Fruit fly (Drosophila melanogaster): ENCODE measurements around the gene Rsod.

Gene Rsod

dm6 chr3R:30191462-30191874, 20.5 kb upstream of the Rsod start (continued):
- TF ChIP-seq CG17385 (GFP tag; optimal IDR thresholded peaks at IDR 0.05) (peak; percentile 51), otp (GFP tag; IDR thresholded peaks at IDR 0.05) (no peak), NFAT (GFP tag; IDR thresholded peaks at IDR 0.05) (no peak), pita (GFP tag; optimal IDR thresholded peaks at IDR 0.05) (no peak), klu (GFP tag; IDR thresholded peaks at IDR 0.05) (peak; percentile 29; the same call in 1 of the 2 replicates), CG4854 (GFP tag; optimal IDR thresholded peaks at IDR 0.05) (no peak), odd (GFP tag; optimal IDR thresholded peaks at IDR 0.05) (no peak), NC2α (GFP tag; optimal IDR thresholded peaks at IDR 0.05) (no peak), fd3F (GFP tag; optimal IDR thresholded peaks at IDR 0.05) (no peak), B-H2 (GFP tag; optimal IDR thresholded peaks at IDR 0.05) (no peak), sug (tag; optimal IDR thresholded peaks at IDR 0.05) (no peak), tap (tag; optimal IDR thresholded peaks at IDR 0.05) (no peak), her (GFP tag; optimal IDR thresholded peaks at IDR 0.05) (no peak), Ravus (GFP tag; IDR thresholded peaks at IDR 0.05) (no peak), H15 (GFP tag; IDR thresholded peaks at IDR 0.05) (no peak), en (GFP tag; optimal IDR thresholded peaks at IDR 0.05) (no peak), gsb-n (tag; optimal IDR thresholded peaks at IDR 0.05) (peak; percentile 27), CG3847 (GFP tag; IDR thresholded peaks at IDR 0.05) (no peak), CG15011 (GFP tag; optimal IDR thresholded peaks at IDR 0.05) (no peak), HLHmδ (GFP tag; optimal IDR thresholded peaks at IDR 0.05) (no peak), Atf6 (GFP tag; IDR thresholded peaks at IDR 0.05) (no peak), CG10462 (GFP tag; optimal IDR thresholded peaks at IDR 0.05) (peak; percentile 12), sna (GFP tag; IDR thresholded peaks at IDR 0.05; ENCODE audit: partially characterized antibody) (no peak), CG14667 (GFP tag; IDR thresholded peaks at IDR 0.05) (no peak), Poxn (GFP tag; IDR thresholded peaks at IDR 0.05) (no peak), CG7357 (GFP tag; IDR thresholded peaks at IDR 0.05) (no peak), Dip3 (GFP tag; optimal IDR thresholded peaks at IDR 0.05) (peak; percentile 20), Taf1 (GFP tag; IDR thresholded peaks at IDR 0.05) (no peak), ham (GFP tag; IDR thresholded peaks at IDR 0.05) (no peak), CG12659 (GFP tag; optimal IDR thresholded peaks at IDR 0.05) (peak; percentile 56), CG11695 (GFP tag; IDR thresholded peaks at IDR 0.05) (0 out of 3 replicates have a peak, but pooled peaks have one; percentile 34), peb (GFP tag; IDR thresholded peaks at IDR 0.05) (no peak), chinmo (GFP tag; IDR thresholded peaks at IDR 0.05; ENCODE audit: partially characterized antibody) (no peak), eyg (GFP tag; optimal IDR thresholded peaks at IDR 0.05) (peak; percentile 32), CG9932 (GFP tag; IDR thresholded peaks at IDR 0.05) (0 out of 2 replicates have a peak, but pooled peaks have one; percentile 1), CG31388 (GFP tag; optimal IDR thresholded peaks at IDR 0.05) (no peak), chm (GFP tag; IDR thresholded peaks at IDR 0.05) (no peak), CG1792 (GFP tag; optimal IDR thresholded peaks at IDR 0.05) (no peak), ewg (GFP tag; optimal IDR thresholded peaks at IDR 0.05) (peak; percentile 31), CG10147 (GFP tag; optimal IDR thresholded peaks at IDR 0.05) (no peak), slp2 (GFP tag; optimal IDR thresholded peaks at IDR 0.05) (peak; percentile 54), pzg (GFP tag; optimal IDR thresholded peaks at IDR 0.05) (no peak), CG7987 (GFP tag; optimal IDR thresholded peaks at IDR 0.05) (no peak), CG32532 (GFP tag; IDR thresholded peaks at IDR 0.05) (no peak), stc (GFP tag; IDR thresholded peaks at IDR 0.05) (no peak), CG13287 (GFP tag; IDR thresholded peaks at IDR 0.05; ENCODE audit: partially characterized antibody) (no peak), sima (GFP tag; optimal IDR thresholded peaks at IDR 0.05) (no peak), disco-r (GFP tag; optimal IDR thresholded peaks at IDR 0.05) (no peak), Nf-YC (tag; optimal IDR thresholded peaks at IDR 0.05) (no peak), unpg (GFP tag; optimal IDR thresholded peaks at IDR 0.05) (peak; percentile 4), Doc2 (GFP tag; IDR thresholded peaks at IDR 0.05) (no peak), CG17912 (GFP tag; optimal IDR thresholded peaks at IDR 0.05) (no peak)

Measured in whole organism, embryonic.